Fruit fly (Drosophila melanogaster) whole organism, embryonic: ENCODE measurements around the gene CG8668.

Experiments used
- Asciz ChIP-seq: fragments of 200-800 bp; sonication (Bioruptor generic); optimal IDR thresholded peaks from 2 replicates; lab custom pipeline; 2017; ENCODE audit warnings: missing biosample characterization, mild to moderate bottlenecking, missing genetic modification characterization, missing genetic modification reagents
- Bteb2 ChIP-seq: fragments of 200-800 bp; sonication (Bioruptor generic); optimal IDR thresholded peaks from 2 replicates; lab custom pipeline; 2016; ENCODE audit warnings: missing biosample characterization, missing genetic modification characterization
- CG10543 ChIP-seq: fragments of 200-800 bp; sonication (Bioruptor generic); optimal IDR thresholded peaks from 3 replicates; lab custom pipeline; 2017; ENCODE audit warnings: missing biosample characterization, mild to moderate bottlenecking, missing genetic modification characterization, moderate library complexity
- CG10959 ChIP-seq: fragments of 200-800 bp; sonication (Bioruptor generic); IDR thresholded peaks from 2 replicates; pipeline ENCODE4 v1.3.6; 2022; ENCODE audit warnings: missing biosample characterization, missing genetic modification characterization
- CG11695 ChIP-seq: fragments of 200-800 bp; sonication (Bioruptor generic); IDR thresholded peaks from 3 replicates; pipeline ENCODE4 v1.3.6; 2022; ENCODE audit warnings: missing biosample characterization, missing genetic modification characterization
- CG12219 ChIP-seq: fragments of 200-800 bp; sonication (Bioruptor generic); optimal IDR thresholded peaks from 3 replicates; lab custom pipeline; 2018; ENCODE audit warnings: missing biosample characterization, mild to moderate bottlenecking, missing genetic modification characterization
- CG13424 ChIP-seq: fragments of 200-800 bp; sonication (Bioruptor generic); optimal IDR thresholded peaks from 2 replicates; lab custom pipeline; 2019; ENCODE audit warnings: missing biosample characterization, mild to moderate bottlenecking, missing genetic modification characterization, moderate library complexity
- CG13624 ChIP-seq: fragments of 200-800 bp; sonication (Bioruptor generic); optimal IDR thresholded peaks from 2 replicates; lab custom pipeline; 2016; ENCODE audit warnings: missing biosample characterization, missing genetic modification characterization
- CG17328 ChIP-seq: fragments of 200-800 bp; sonication (Bioruptor generic); IDR thresholded peaks from 2 replicates; pipeline ENCODE4 v1.3.6; 2022; ENCODE audit warnings: missing biosample characterization, missing genetic modification characterization
- CG17361 ChIP-seq: fragments of 200-800 bp; sonication (Bioruptor generic); IDR thresholded peaks from 3 replicates; pipeline ENCODE4 v1.3.6; 2022; ENCODE audit warnings: missing biosample characterization, missing genetic modification characterization
- CG18011 ChIP-seq: fragments of 200-800 bp; sonication (Bioruptor generic); optimal IDR thresholded peaks from 2 replicates; lab custom pipeline; 2017; ENCODE audit warnings: missing biosample characterization, missing genetic modification characterization, mild to moderate bottlenecking, moderate library complexity, missing genotype
- CG2202 ChIP-seq: fragments of 200-800 bp; sonication (Bioruptor generic); optimal IDR thresholded peaks from 2 replicates; lab custom pipeline; 2018; ENCODE audit warnings: missing biosample characterization, mild to moderate bottlenecking, missing genetic modification characterization
- CG32767 ChIP-seq: fragments of 200-800 bp; sonication (Bioruptor generic); IDR thresholded peaks from 2 replicates; pipeline ENCODE4 v1.3.6; 2022; ENCODE audit warnings: missing biosample characterization, missing genetic modification characterization
- CG4328 ChIP-seq: fragments of 200-800 bp; sonication (Bioruptor generic); optimal IDR thresholded peaks from 3 replicates; lab custom pipeline; 2017; ENCODE audit warnings: missing biosample characterization, missing genetic modification reagents, missing genetic modification characterization
- CG4404 ChIP-seq: fragments of 200-800 bp; sonication (Bioruptor generic); IDR thresholded peaks from 2 replicates; pipeline ENCODE4 v1.3.6; 2022; ENCODE audit warnings: missing biosample characterization, missing genetic modification characterization
- CG4854 ChIP-seq: fragments of 200-800 bp; sonication (Bioruptor generic); optimal IDR thresholded peaks from 2 replicates; lab custom pipeline; 2016; ENCODE audit warnings: missing biosample characterization, missing genetic modification characterization, inconsistent platforms
- CG5180 ChIP-seq: fragments of 200-800 bp; sonication (Bioruptor generic); optimal IDR thresholded peaks from 3 replicates; lab custom pipeline; 2017; ENCODE audit warnings: missing biosample characterization, missing genetic modification characterization, mild to moderate bottlenecking, moderate library complexity, missing genetic modification reagents
- CG6272 ChIP-seq: fragments of 200-800 bp; sonication (Bioruptor generic); IDR thresholded peaks from 2 replicates; pipeline ENCODE4 v1.3.6; 2022; ENCODE audit warnings: missing biosample characterization, missing genetic modification characterization
- CG6689 ChIP-seq: fragments of 200-800 bp; sonication (Bioruptor generic); IDR thresholded peaks from 2 replicates; pipeline ENCODE4 v1.3.6; 2022; ENCODE audit warnings: missing biosample characterization, missing genetic modification characterization
- CG7271 ChIP-seq: fragments of 200-800 bp; sonication (Bioruptor generic); optimal IDR thresholded peaks from 2 replicates; lab custom pipeline; 2018; ENCODE audit warnings: missing biosample characterization, mild to moderate bottlenecking, missing genetic modification characterization, moderate library complexity
- CG7357 ChIP-seq: fragments of 200-800 bp; sonication (Bioruptor generic); IDR thresholded peaks from 3 replicates; pipeline ENCODE4 v1.3.6; 2022; ENCODE audit warnings: missing biosample characterization, missing genetic modification characterization
- CG7745 ChIP-seq: fragments of 200-800 bp; sonication (Bioruptor generic); optimal IDR thresholded peaks from 2 replicates; lab custom pipeline; 2018; ENCODE audit warnings: missing biosample characterization, mild to moderate bottlenecking, missing genetic modification characterization, moderate library complexity
- CG8388 ChIP-seq: fragments of 200-800 bp; sonication (Bioruptor generic); optimal IDR thresholded peaks from 2 replicates; lab custom pipeline; 2019; ENCODE audit warnings: missing biosample characterization, mild to moderate bottlenecking, missing genetic modification characterization, moderate library complexity
- CG8765 ChIP-seq: fragments of 200-800 bp; sonication (Bioruptor generic); IDR thresholded peaks from 2 replicates; pipeline ENCODE4 v1.3.6; 2022; ENCODE audit warnings: missing biosample characterization, missing genetic modification characterization
- CG8924 ChIP-seq: fragments of 200-800 bp; optimal IDR thresholded peaks from 3 replicates; lab custom pipeline; 2019; ENCODE audit warnings: missing biosample characterization, mild to moderate bottlenecking, missing genetic modification characterization, moderate library complexity
- CG9817 ChIP-seq: fragments of 200-800 bp; sonication (Bioruptor generic); optimal IDR thresholded peaks from 2 replicates; lab custom pipeline; 2018; ENCODE audit warnings: missing biosample characterization, mild to moderate bottlenecking, missing genetic modification characterization, moderate library complexity
- CkIIα-i1 ChIP-seq: fragments of 200-800 bp; sonication (Bioruptor generic); IDR thresholded peaks from 2 replicates; pipeline ENCODE4 v1.3.6; 2022; ENCODE audit warnings: missing biosample characterization, missing genetic modification characterization
- Doc3 ChIP-seq: fragments of 200-800 bp; sonication (Bioruptor generic); IDR thresholded peaks from 3 replicates; pipeline ENCODE4 v1.3.6; 2022; ENCODE audit warnings: missing biosample characterization, missing genetic modification characterization; ENCODE audit not compliant: partially characterized antibody
- Elba2 ChIP-seq: fragments of 200-800 bp; sonication (Bioruptor generic); optimal IDR thresholded peaks from 3 replicates; lab custom pipeline; 2016; ENCODE audit warnings: missing biosample characterization, missing genetic modification characterization
- HHEX ChIP-seq: fragments of 200-800 bp; sonication (Bioruptor generic); optimal IDR thresholded peaks from 3 replicates; lab custom pipeline; 2017; ENCODE audit warnings: missing biosample characterization, mild to moderate bottlenecking, missing genetic modification characterization, missing genetic modification reagents
- HmgZ ChIP-seq: fragments of 200-800 bp; sonication (Bioruptor generic); optimal IDR thresholded peaks from 2 replicates; lab custom pipeline; 2018; ENCODE audit warnings: missing biosample characterization, mild to moderate bottlenecking, missing genetic modification characterization
- Mad ChIP-seq: fragments of 200-800 bp; sonication (Bioruptor generic); optimal IDR thresholded peaks from 2 replicates; lab custom pipeline; 2016; ENCODE audit warnings: missing biosample characterization, missing genetic modification characterization
- Oaz ChIP-seq: fragments of 200-800 bp; sonication (Bioruptor generic); IDR thresholded peaks from 2 replicates; pipeline ENCODE4 v1.3.6; 2022; ENCODE audit warnings: missing biosample characterization, missing genetic modification characterization
- ash1 ChIP-seq: fragments of 200-800 bp; sonication (Bioruptor generic); optimal IDR thresholded peaks from 2 replicates; lab custom pipeline; 2018; ENCODE audit warnings: missing biosample characterization, mild to moderate bottlenecking, missing genetic modification characterization
- crc ChIP-seq: fragments of 200-800 bp; sonication (Bioruptor generic); optimal IDR thresholded peaks from 2 replicates; lab custom pipeline; 2016; ENCODE audit warnings: missing biosample characterization, missing genetic modification characterization
- ems ChIP-seq: fragments of 200-800 bp; sonication (Bioruptor generic); optimal IDR thresholded peaks from 3 replicates; lab custom pipeline; 2016; ENCODE audit warnings: missing biosample characterization, missing genetic modification characterization
- fd3F ChIP-seq: fragments of 200-800 bp; sonication (Bioruptor generic); optimal IDR thresholded peaks from 2 replicates; lab custom pipeline; 2018; ENCODE audit warnings: missing biosample characterization, mild to moderate bottlenecking, missing genetic modification characterization, moderate library complexity
- ind ChIP-seq: fragments of 200-800 bp; sonication (Bioruptor generic); optimal IDR thresholded peaks from 3 replicates; lab custom pipeline; 2016; ENCODE audit warnings: missing biosample characterization, missing genetic modification characterization
- insv ChIP-seq, 2 experiments: fragments of 200-800 bp; sonication (Bioruptor generic); optimal IDR thresholded peaks; 3 replicates each; lab custom pipeline; 2016 to 2018; ENCODE audit warnings: missing biosample characterization in 2 of 2, missing genetic modification characterization in 2 of 2
- jigr1 ChIP-seq: fragments of 200-800 bp; sonication (Bioruptor generic); IDR thresholded peaks from 3 replicates; pipeline ENCODE4 v1.3.6; 2022; ENCODE audit warnings: missing biosample characterization, missing genetic modification characterization
- knrl ChIP-seq: fragments of 200-800 bp; sonication (Bioruptor generic); IDR thresholded peaks from 3 replicates; pipeline ENCODE4 v1.3.6; 2022; ENCODE audit warnings: missing biosample characterization, missing genetic modification characterization; ENCODE audit not compliant: partially characterized antibody
- lov ChIP-seq, 2 experiments: fragments of 200-800 bp in 1 of 2; fragments of >200 bp in 1 of 2; sonication (Bioruptor generic) in 1 of 2; IDR thresholded peaks in 1 of 2; optimal IDR thresholded peaks in 1 of 2; 2 replicates in 1 of 2; 3 replicates in 1 of 2; pipeline versions ENCODE4 v1.3.6 to Lab custom; 2017 to 2022; ENCODE audit warnings: missing biosample characterization in 1 of 2, missing genetic modification characterization in 1 of 2
- pros ChIP-seq: fragments of 200-800 bp; sonication (Bioruptor generic); optimal IDR thresholded peaks from 3 replicates; lab custom pipeline; 2019; ENCODE audit warnings: missing biosample characterization, mild to moderate bottlenecking, missing genetic modification characterization, moderate library complexity
- sens ChIP-seq: fragments of 200-800 bp; sonication (Bioruptor generic); peaks from one replicate; lab custom pipeline; 2016; ENCODE audit warnings: missing biosample characterization, missing genetic modification characterization
- sima ChIP-seq: fragments of 200-800 bp; sonication (Bioruptor generic); optimal IDR thresholded peaks from 2 replicates; lab custom pipeline; 2016; ENCODE audit warnings: missing biosample characterization, missing genetic modification characterization
- tna ChIP-seq: fragments of 200-800 bp; sonication (Bioruptor generic); IDR thresholded peaks from 2 replicates; pipeline ENCODE4 v1.3.6; 2022; ENCODE audit warnings: missing biosample characterization, missing genetic modification characterization; ENCODE audit not compliant: partially characterized antibody
- tx ChIP-seq: fragments of 200-800 bp; sonication (Bioruptor generic); optimal IDR thresholded peaks from 2 replicates; lab custom pipeline; 2016; ENCODE audit warnings: missing biosample characterization, missing genetic modification characterization
- zen ChIP-seq: fragments of 200-800 bp; sonication (Bioruptor generic); optimal IDR thresholded peaks from 3 replicates; lab custom pipeline; 2018; ENCODE audit warnings: missing biosample characterization, mild to moderate bottlenecking, missing genetic modification characterization, moderate library complexity

Gene CG8668

dm6 chr2L:8081640-8082485 is 44.9 kb upstream of the CG8668 start (continued):
- TF ChIP-seq Doc3 (GFP tag; lab: Robert Waterston, UW), result no peak
- peak; percentile 9 for TF ChIP-seq CG7745 (tag; lab: Kevin White, UChicago)
- TF ChIP-seq Asciz (GFP tag; lab: Kevin White, UChicago), result peak; percentile 60
- TF ChIP-seq CG13424, result peak; percentile 85
- TF ChIP-seq Mad (GFP tag; lab: Kevin White, UChicago), result peak; percentile 62
- peak; percentile 12 for TF ChIP-seq ems (GFP tag; lab: Kevin White, UChicago)
- TF ChIP-seq CG2202, result peak; percentile 62
- peak; percentile 39 for TF ChIP-seq CG18011
- TF ChIP-seq CG9817, result peak; percentile 59
- peak; percentile 48; the same call in 1 of the 2 replicates for TF ChIP-seq Oaz
- TF ChIP-seq CG11695 (GFP tag; lab: Robert Waterston, UW), result peak; percentile 88
- no peak for TF ChIP-seq CkIIα-i1 (GFP tag; lab: Robert Waterston, UW)
- peak in 1 of 2 experiments; percentile 50 for TF ChIP-seq insv (GFP tag; optimal IDR thresholded peaks at IDR 0.05; lab: Kevin White, UChicago)
- peak; percentile 92 for TF ChIP-seq CG32767
- TF ChIP-seq CG8924 (tag; lab: Kevin White, UChicago), result peak; percentile 93
- peak; percentile 58 for TF ChIP-seq CG10543 (GFP tag; lab: Kevin White, UChicago)
- peak; percentile 72 for TF ChIP-seq fd3F (GFP tag; lab: Kevin White, UChicago)
- TF ChIP-seq pros (GFP tag; lab: Kevin White, UChicago), result peak; percentile 69
- TF ChIP-seq CG13624 (GFP tag; lab: Kevin White, UChicago), result no peak
- peak; percentile 53 for TF ChIP-seq Elba2 (GFP tag; lab: Kevin White, UChicago)
- peak; percentile 45 for TF ChIP-seq CG4404 (GFP tag; lab: Robert Waterston, UW)
- TF ChIP-seq lov (optimal IDR thresholded peaks at IDR 0.05; lab: Kevin White, UChicago), result no peak
- TF ChIP-seq lov (GFP tag; IDR thresholded peaks at IDR 0.05; lab: Robert Waterston, UW), result no peak
- TF ChIP-seq knrl (GFP tag; lab: Robert Waterston, UW), result no peak
- peak; percentile 3 for TF ChIP-seq CG5180
- TF ChIP-seq CG7357 (GFP tag; lab: Robert Waterston, UW), result peak; percentile 31; the same call in 1 of the 3 replicates
- peak; percentile 48 for TF ChIP-seq CG4328
- peak; percentile 79 for TF ChIP-seq CG7271
- TF ChIP-seq CG17328, result peak; percentile 81
- no peak for TF ChIP-seq ash1
- TF ChIP-seq CG8765 (GFP tag; lab: Robert Waterston, UW), result 0 out of 2 replicates have a peak, but pooled peaks have one; percentile 23
- peak; percentile 80 for TF ChIP-seq CG10959 (GFP tag; lab: Robert Waterston, UW)
- peak; percentile 91 for TF ChIP-seq sens (GFP tag; lab: Kevin White, UChicago)
- peak; percentile 69 for TF ChIP-seq CG12219 (GFP tag; lab: Kevin White, UChicago)
- TF ChIP-seq Bteb2, result peak; percentile 46
- TF ChIP-seq HHEX, result peak; percentile 63
- TF ChIP-seq zen (tag; lab: Kevin White, UChicago), result peak; percentile 66
- peak; percentile 65 for TF ChIP-seq CG6689 (GFP tag; lab: Robert Waterston, UW)
- TF ChIP-seq jigr1, result peak; percentile 45; the same call in 1 of the 3 replicates
- TF ChIP-seq tx (GFP tag; lab: Kevin White, UChicago), result peak; percentile 5
- TF ChIP-seq CG17361 (GFP tag; lab: Robert Waterston, UW), result peak; percentile 90
- no peak for TF ChIP-seq sima
- TF ChIP-seq CG8388, result peak; percentile 84
- TF ChIP-seq CG6272 (GFP tag; lab: Robert Waterston, UW), result no peak
- TF ChIP-seq ind (GFP tag; lab: Kevin White, UChicago), result peak; percentile 27
- no peak for TF ChIP-seq CG4854
- TF ChIP-seq crc, result no peak
- no peak for TF ChIP-seq tna (GFP tag; lab: Robert Waterston, UW)
- TF ChIP-seq HmgZ, result peak; percentile 53
